Worm (Caenorhabditis elegans) whole organism, L4/young adult: ENCODE data around the gene srbc-66.
A peak's percentile ranks its signal among the peaks of the same experiment; 100 is the strongest.
"Not testable (repeated sequence)": the region's sequence is repeated elsewhere in the genome, so short reads cannot be mapped to it uniquely, and the experiment has no call there.

ENCODE experiments used
- W03F9.2 ChIP-seq: fragments of 150-350 bp; optimal IDR thresholded peaks from 2 replicates; lab custom pipeline; 2014; ENCODE audit warnings: missing biosample characterization, missing genetic modification characterization
- dao-5 ChIP-seq: sonication (generic microtip); optimal IDR thresholded peaks from 2 replicates; lab custom pipeline; 2016; ENCODE audit warnings: missing genotype, missing genetic modification characterization, moderate library complexity, missing compliant biosample characterization
- him-1 ChIP-seq: sonication (generic microtip); optimal IDR thresholded peaks from 2 replicates; lab custom pipeline; 2016; ENCODE audit warnings: missing genotype, missing genetic modification reagents, missing genetic modification characterization, missing compliant biosample characterization

srbc-66 gene

ce11 chrV:3562824-3563223, 32.3 kb downstream of the srbc-66 start, which contains the start of gene T24A6.16:
T24A6.16 (minus strand) TSS chrV:3562924.
- not testable (repeated sequence) for TF ChIP-seq him-1 (tag; lab: Kevin White, UChicago); dao-5; W03F9.2 (tag; lab: Kevin White, UChicago)

- TF ChIP-seq dao-5; W03F9.2 (tag; lab: Kevin White, UChicago); him-1 (tag; lab: Kevin White, UChicago): not testable (repeated sequence)
Observed at ce11 chrV:3564335-3564734, 33.8 kb downstream of the srbc-66 start, which contains the start of gene T24A6.17. T24A6.17 (minus strand) TSS chrV:3564435.

- TF ChIP-seq him-1 (tag; lab: Kevin White, UChicago); W03F9.2 (tag; lab: Kevin White, UChicago); dao-5: not testable (repeated sequence)
Observed at ce11 chrV:3570695-3571094, 40.2 kb downstream of the srbc-66 start, which contains the start of gene F40C5.2. F40C5.2 (plus strand) TSS chrV:3570995.

ce11 chrV:3572408-3572807, 41.9 kb downstream of the srbc-66 start, which contains the start of gene F40C5.1:
F40C5.1 (plus strand) TSS chrV:3572708.
- TF ChIP-seq W03F9.2 (tag; lab: Kevin White, UChicago); dao-5; him-1 (tag; lab: Kevin White, UChicago): not testable (repeated sequence)

- TF ChIP-seq W03F9.2 (tag; lab: Kevin White, UChicago), result no peak
- no peak for TF ChIP-seq dao-5
- no peak for TF ChIP-seq him-1 (tag; lab: Kevin White, UChicago)
Observed at ce11 chrV:3575759-3576158, 45.3 kb downstream of the srbc-66 start, which contains the start of gene grl-27. grl-27 (minus strand) TSS chrV:3575859.

ce11 chrV:3578813-3579212, 48.3 kb downstream of the srbc-66 start, which contains the start of gene pygl-1:
pygl-1 (plus strand) TSS chrV:3579023.
- no peak for TF ChIP-seq him-1 (tag; lab: Kevin White, UChicago)
- TF ChIP-seq W03F9.2 (tag; lab: Kevin White, UChicago), result peak; percentile 2
- no peak for TF ChIP-seq dao-5

ce11 chrV:3579248-3579647, 48.7 kb downstream of the srbc-66 start:
- TF ChIP-seq W03F9.2 (tag; lab: Kevin White, UChicago) (no peak), him-1 (tag; lab: Kevin White, UChicago) (no peak), dao-5 (no peak)

ce11 chrV:3579795-3580194, 49.3 kb downstream of the srbc-66 start:
- TF ChIP-seq him-1 (tag; lab: Kevin White, UChicago) (no peak), W03F9.2 (tag; lab: Kevin White, UChicago) (peak; percentile 42)

- TF ChIP-seq dao-5, result no peak
- TF ChIP-seq him-1 (tag; lab: Kevin White, UChicago), result no peak
- no peak for TF ChIP-seq W03F9.2 (tag; lab: Kevin White, UChicago)
Observed at ce11 chrV:3580385-3580784, 49.9 kb downstream of the srbc-66 start.

ce11 chrV:3581034-3581433, 50.5 kb downstream of the srbc-66 start:
- no peak for TF ChIP-seq W03F9.2 (tag; lab: Kevin White, UChicago)
- no peak for TF ChIP-seq him-1 (tag; lab: Kevin White, UChicago)
- no peak for TF ChIP-seq dao-5

ce11 chrV:3581643-3582042, 51.1 kb downstream of the srbc-66 start:
- TF ChIP-seq W03F9.2 (tag; lab: Kevin White, UChicago), result no peak
